Worm (Caenorhabditis elegans): ENCODE data around the gene acp-4.

DNA sequence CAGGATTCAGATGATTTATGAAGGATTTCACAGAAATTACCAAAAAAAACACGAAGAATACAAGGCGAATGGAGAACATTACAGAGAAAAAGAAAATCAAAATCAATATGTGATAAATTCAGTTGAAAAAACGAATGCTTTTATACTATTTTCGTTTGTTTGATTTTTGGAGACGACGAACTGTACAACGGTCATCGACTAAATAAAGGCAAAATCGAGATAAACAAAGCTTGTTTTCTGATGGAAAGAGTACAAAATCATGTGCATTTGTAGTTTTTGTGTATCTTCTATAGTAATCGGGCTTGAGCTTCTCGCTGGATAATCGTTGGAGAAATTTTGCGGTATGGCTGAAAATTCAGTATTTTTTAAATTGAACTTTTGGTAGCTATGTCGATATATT, 36.2 kb upstream of the acp-4 start, which contains the start of gene M05D6.8:
- TF ChIP-seq nhr-76 (tag; optimal IDR thresholded peaks at IDR 0.05) (no peak), ces-1 (GFP tag; optimal IDR thresholded peaks at IDR 0.05) (no peak), arid-1 (GFP tag; conservative IDR thresholded peaks at IDR 0.05) (no peak), dve-1 (tag; optimal IDR thresholded peaks at IDR 0.05; ENCODE audit: insufficient read depth) (no peak), ceh-20 (GFP tag; IDR thresholded peaks at IDR 0.05) (no peak)
